Fruit fly (Drosophila melanogaster) whole organism, prepupa: Measurements from ENCODE around the gene Cby.

Source experiments
- CG10631 ChIP-seq: fragments of 200-800 bp; sonication (Bioruptor generic); optimal IDR thresholded peaks from 2 replicates; lab custom pipeline; 2016; ENCODE audit warnings: missing biosample characterization, missing genetic modification characterization
- CG11762 ChIP-seq: fragments of 200-800 bp; sonication (Bioruptor generic); optimal IDR thresholded peaks from 3 replicates; lab custom pipeline; 2016; ENCODE audit warnings: missing biosample characterization, missing genetic modification characterization; ENCODE audit not compliant: insufficient read depth
- CG11902 ChIP-seq: fragments of 200-800 bp; sonication (Bioruptor generic); optimal IDR thresholded peaks from 3 replicates; lab custom pipeline; 2016; ENCODE audit warnings: missing biosample characterization, missing genetic modification characterization
- CG1621 ChIP-seq: fragments of 200-800 bp; sonication (Bioruptor generic); optimal IDR thresholded peaks from 3 replicates; lab custom pipeline; 2018; ENCODE audit warnings: missing biosample characterization, mild to moderate bottlenecking, missing genetic modification characterization
- CG16779 ChIP-seq: fragments of 200-800 bp; sonication (Bioruptor generic); optimal IDR thresholded peaks from 3 replicates; lab custom pipeline; 2017; ENCODE audit warnings: missing biosample characterization, mild to moderate bottlenecking, missing genetic modification characterization
- CG3032 ChIP-seq: fragments of 200-800 bp; optimal IDR thresholded peaks from 2 replicates; lab custom pipeline; 2019; ENCODE audit warnings: missing biosample characterization, mild to moderate bottlenecking, missing genetic modification characterization, moderate library complexity
- CG31627 ChIP-seq: fragments of 200-800 bp; sonication (Bioruptor generic); optimal IDR thresholded peaks from 3 replicates; lab custom pipeline; 2016; ENCODE audit warnings: missing biosample characterization, missing genetic modification characterization
- CG34406 ChIP-seq: fragments of 200-800 bp; sonication (Bioruptor generic); optimal IDR thresholded peaks from 3 replicates; lab custom pipeline; 2016; ENCODE audit warnings: missing biosample characterization, missing genetic modification characterization
- CG6163 ChIP-seq: fragments of 200-800 bp; sonication (Bioruptor generic); IDR thresholded peaks from 3 replicates; pipeline ENCODE4 v1.3.6; 2022; ENCODE audit warnings: missing biosample characterization, missing genetic modification characterization
- CG6276 ChIP-seq: fragments of 200-800 bp; sonication (Bioruptor generic); optimal IDR thresholded peaks from 2 replicates; lab custom pipeline; 2017; ENCODE audit warnings: missing biosample characterization, mild to moderate bottlenecking, missing genetic modification characterization
- CG6808 ChIP-seq: fragments of 200-800 bp; sonication (Bioruptor generic); optimal IDR thresholded peaks from 3 replicates; lab custom pipeline; 2017; ENCODE audit warnings: missing biosample characterization, missing genetic modification characterization, mild to moderate bottlenecking, moderate library complexity, missing genetic modification reagents
- CG6854 ChIP-seq: fragments of 200-800 bp; sonication (Bioruptor generic); optimal IDR thresholded peaks from 2 replicates; lab custom pipeline; 2017; ENCODE audit warnings: missing biosample characterization, mild to moderate bottlenecking, missing genetic modification characterization
- CG7368 ChIP-seq: fragments of 200-800 bp; sonication (Bioruptor generic); optimal IDR thresholded peaks from 3 replicates; lab custom pipeline; 2016; ENCODE audit warnings: missing biosample characterization, missing genetic modification characterization
- CG8119 ChIP-seq: fragments of 200-800 bp; sonication (Bioruptor generic); IDR thresholded peaks from 3 replicates; pipeline ENCODE4 v1.3.6; 2022; ENCODE audit warnings: missing biosample characterization, missing genetic modification characterization
- CG8319 ChIP-seq: fragments of 200-800 bp; sonication (Bioruptor generic); optimal IDR thresholded peaks from 3 replicates; lab custom pipeline; 2016; ENCODE audit warnings: missing biosample characterization, missing genetic modification characterization
- CG8632 ChIP-seq: fragments of 200-800 bp; sonication (Bioruptor generic); optimal IDR thresholded peaks from 3 replicates; lab custom pipeline; 2016; ENCODE audit warnings: missing biosample characterization, missing genetic modification characterization
- CG9139 ChIP-seq: fragments of 200-800 bp; sonication (Bioruptor generic); optimal IDR thresholded peaks from 3 replicates; lab custom pipeline; 2017; ENCODE audit warnings: missing biosample characterization, mild to moderate bottlenecking, missing genetic modification characterization
- Eip75B ChIP-seq: fragments of 200-800 bp; sonication (Bioruptor generic); optimal IDR thresholded peaks from 3 replicates; lab custom pipeline; 2016; ENCODE audit warnings: missing biosample characterization, missing genetic modification characterization
- Eip78C ChIP-seq: fragments of 200-800 bp; sonication (Bioruptor generic); peaks from one replicate; lab custom pipeline; 2016; ENCODE audit warnings: missing biosample characterization, missing genetic modification characterization
- Eip93F ChIP-seq: fragments of 200-800 bp; sonication (Bioruptor generic); optimal IDR thresholded peaks from 2 replicates; lab custom pipeline; 2016; ENCODE audit warnings: missing biosample characterization, mild to moderate bottlenecking, missing genetic modification characterization
- Ets96B ChIP-seq: fragments of 200-800 bp; optimal IDR thresholded peaks from 2 replicates; lab custom pipeline; 2019; ENCODE audit warnings: missing biosample characterization, mild to moderate bottlenecking, missing genetic modification characterization, moderate library complexity
- Gug ChIP-seq: fragments of 200-800 bp; sonication (Bioruptor generic); IDR thresholded peaks from 2 replicates; pipeline ENCODE4 v1.3.6; 2022; ENCODE audit warnings: missing biosample characterization, missing genetic modification characterization
- Hr38 ChIP-seq: sonication (Bioruptor generic); optimal IDR thresholded peaks from 2 replicates; lab custom pipeline; 2016; ENCODE audit warnings: missing biosample characterization, missing genetic modification characterization
- Hr39 ChIP-seq: fragments of 200-800 bp; sonication (Bioruptor generic); optimal IDR thresholded peaks from 2 replicates; lab custom pipeline; 2016; ENCODE audit warnings: missing biosample characterization, missing genetic modification characterization
- Lpt ChIP-seq: fragments of 200-800 bp; sonication (Bioruptor generic); optimal IDR thresholded peaks from 3 replicates; lab custom pipeline; 2016; ENCODE audit warnings: missing biosample characterization, missing genetic modification characterization
- Met ChIP-seq: fragments of 200-800 bp; sonication (Bioruptor generic); optimal IDR thresholded peaks from 3 replicates; lab custom pipeline; 2016; ENCODE audit warnings: missing biosample characterization, missing genetic modification characterization
- OdsH ChIP-seq: fragments of 200-800 bp; sonication (Bioruptor generic); optimal IDR thresholded peaks from 3 replicates; lab custom pipeline; 2016; ENCODE audit warnings: missing biosample characterization, missing genetic modification characterization
- Sox14 ChIP-seq: fragments of 200-800 bp; sonication (Bioruptor generic); optimal IDR thresholded peaks from 3 replicates; lab custom pipeline; 2016; ENCODE audit warnings: missing biosample characterization, missing genetic modification characterization
- achi ChIP-seq: fragments of 200-800 bp; sonication (Bioruptor generic); optimal IDR thresholded peaks from 3 replicates; lab custom pipeline; 2016; ENCODE audit warnings: missing biosample characterization, missing genetic modification characterization
- acj6 ChIP-seq: fragments of 200-800 bp; sonication (Bioruptor generic); optimal IDR thresholded peaks from 3 replicates; lab custom pipeline; 2016; ENCODE audit warnings: missing biosample characterization, missing genetic modification characterization
- cyc ChIP-seq: fragments of 200-800 bp; sonication (Bioruptor generic); optimal IDR thresholded peaks from 3 replicates; lab custom pipeline; 2016; ENCODE audit warnings: missing biosample characterization, missing genetic modification characterization
- dac ChIP-seq: fragments of 200-800 bp; sonication (Bioruptor generic); optimal IDR thresholded peaks from 2 replicates; lab custom pipeline; 2017; ENCODE audit warnings: missing biosample characterization, mild to moderate bottlenecking, missing genetic modification characterization
- dsx ChIP-seq: fragments of 200-800 bp; optimal IDR thresholded peaks from 3 replicates; lab custom pipeline; 2019; ENCODE audit warnings: missing biosample characterization, mild to moderate bottlenecking, missing genetic modification characterization, moderate library complexity; ENCODE audit not compliant: poor library complexity, severe bottlenecking
- eg ChIP-seq: fragments of 200-800 bp; sonication (Bioruptor generic); IDR thresholded peaks from 3 replicates; pipeline ENCODE4 v1.3.6; 2022; ENCODE audit warnings: missing biosample characterization, missing genetic modification characterization
- esn ChIP-seq: fragments of 200-800 bp; sonication (Bioruptor generic); optimal IDR thresholded peaks from 2 replicates; lab custom pipeline; 2016; ENCODE audit warnings: missing biosample characterization, mild to moderate bottlenecking, missing genetic modification characterization, moderate library complexity
- fd59A ChIP-seq: fragments of 200-800 bp; sonication (Bioruptor generic); optimal IDR thresholded peaks from 2 replicates; lab custom pipeline; 2017; ENCODE audit warnings: missing biosample characterization, mild to moderate bottlenecking, missing genetic modification characterization, missing genetic modification reagents
- lz ChIP-seq: fragments of 200-800 bp; sonication (Bioruptor generic); optimal IDR thresholded peaks from 3 replicates; lab custom pipeline; 2016; ENCODE audit warnings: missing biosample characterization, missing genetic modification characterization
- net ChIP-seq: fragments of 200-800 bp; sonication (Bioruptor generic); optimal IDR thresholded peaks from 3 replicates; lab custom pipeline; 2016; ENCODE audit warnings: missing biosample characterization, missing genetic modification characterization
- salr ChIP-seq, 2 experiments: fragments of 200-800 bp; sonication (Bioruptor generic); optimal IDR thresholded peaks; 3 replicates each; lab custom pipeline; 2016 to 2018; ENCODE audit warnings: missing biosample characterization in 2 of 2, missing genetic modification characterization in 2 of 2, mild to moderate bottlenecking in 1 of 2
- ss ChIP-seq, 2 experiments: fragments of 200-800 bp; sonication (Bioruptor generic); optimal IDR thresholded peaks; 2 replicates in 1 of 2; 3 replicates in 1 of 2; lab custom pipeline; 2017 to 2018; ENCODE audit warnings: mild to moderate bottlenecking in 2 of 2, missing biosample characterization in 2 of 2, missing genetic modification characterization in 2 of 2, moderate library complexity in 1 of 2
- svp ChIP-seq: fragments of 200-800 bp; sonication (Bioruptor generic); peaks from one replicate; lab custom pipeline; 2016; ENCODE audit warnings: missing biosample characterization, missing genetic modification characterization
- vri ChIP-seq: fragments of 200-800 bp; sonication (Bioruptor generic); optimal IDR thresholded peaks from 3 replicates; lab custom pipeline; 2016; ENCODE audit warnings: missing biosample characterization, mild to moderate bottlenecking, missing genetic modification characterization

Cby gene

dm6 chr3R:21888696-21889602, 21.1 kb downstream of the Cby start, which contains the start of gene CG43844 (continued):
- no peak for TF ChIP-seq dac (GFP tag; lab: Kevin White, UChicago)
- peak; percentile 23 for TF ChIP-seq Met
- TF ChIP-seq CG8119 (GFP tag; lab: Robert Waterston, UW) = no peak
- TF ChIP-seq CG34406 = peak; percentile 9
- TF ChIP-seq Ets96B (tag; lab: Kevin White, UChicago) = no peak
- peak; percentile 0 for TF ChIP-seq OdsH (GFP tag; lab: Kevin White, UChicago)
- TF ChIP-seq Eip93F (GFP tag; lab: Kevin White, UChicago) = no peak
- TF ChIP-seq esn = peak; percentile 21
- peak; percentile 10 for TF ChIP-seq vri (GFP tag; lab: Kevin White, UChicago)

dm6 chr3R:21889945-21890344, 22.1 kb downstream of the Cby start:
- peak; percentile 96 for TF ChIP-seq vri (GFP tag; lab: Kevin White, UChicago)
- peak; percentile 84 for TF ChIP-seq svp (GFP tag; lab: Kevin White, UChicago)
- peak; percentile 19 for TF ChIP-seq Sox14 (GFP tag; lab: Kevin White, UChicago)
- TF ChIP-seq CG6276 = no peak
- TF ChIP-seq Eip93F (GFP tag; lab: Kevin White, UChicago) = peak; percentile 83
- TF ChIP-seq CG6163 = 0 out of 3 replicates have a peak, but pooled peaks have one; percentile 6
- no peak for TF ChIP-seq fd59A (GFP tag; lab: Kevin White, UChicago)
- peak; percentile 23 for TF ChIP-seq CG9139
- TF ChIP-seq acj6 (GFP tag; lab: Kevin White, UChicago) = no peak
- no peak for TF ChIP-seq salr (GFP tag; optimal IDR thresholded peaks at IDR 0.05; lab: Kevin White, UChicago)

DNA sequence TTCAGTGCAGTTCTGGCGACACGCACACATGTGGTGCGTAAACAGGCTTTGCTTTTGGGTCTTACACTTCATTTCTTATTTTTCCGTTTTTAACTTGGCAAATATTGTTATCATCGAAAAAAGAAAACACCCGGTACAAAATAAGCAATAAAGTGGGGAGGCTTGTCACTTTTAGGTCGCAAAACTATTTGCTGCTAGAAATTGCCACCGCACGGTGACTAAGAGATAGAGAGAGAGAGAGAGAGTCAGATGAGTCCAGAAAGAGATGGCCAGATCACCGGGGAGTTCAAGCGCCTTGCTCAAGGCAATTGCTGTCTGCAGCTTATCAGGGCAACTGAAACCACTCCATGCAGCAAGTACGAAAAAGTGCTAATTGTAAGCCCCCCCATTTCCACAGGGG, 22.9 kb downstream of the Cby start:
- TF ChIP-seq CG6276 (peak; percentile 18), eg (peak; percentile 50; the same call in 1 of the 3 replicates), CG6163 (peak; percentile 17; the same call in 1 of the 3 replicates), Hr38 (GFP tag; lab: Kevin White, UChicago) (no peak), CG6808 (GFP tag; lab: Kevin White, UChicago) (peak; percentile 8), fd59A (GFP tag; lab: Kevin White, UChicago) (no peak), esn (peak; percentile 13), dsx (GFP tag; lab: Kevin White, UChicago) (no peak), svp (GFP tag; lab: Kevin White, UChicago) (peak; percentile 74), cyc (GFP tag; lab: Kevin White, UChicago) (no peak), CG16779 (tag; lab: Kevin White, UChicago) (peak; percentile 1)

- TF ChIP-seq CG6163 (peak; percentile 56; the same call in 2 of the 3 replicates), CG6808 (GFP tag; lab: Kevin White, UChicago) (peak; percentile 17), net (no peak), CG31627 (GFP tag; lab: Kevin White, UChicago) (no peak), CG8319 (GFP tag; lab: Kevin White, UChicago) (no peak), achi (no peak), salr (GFP tag; optimal IDR thresholded peaks at IDR 0.05; lab: Kevin White, UChicago) (no peak), CG6854 (GFP tag; lab: Kevin White, UChicago) (no peak), eg (peak; percentile 25; the same call in 2 of the 3 replicates), CG1621 (peak; percentile 21), dsx (GFP tag; lab: Kevin White, UChicago) (peak; percentile 17), CG8119 (GFP tag; lab: Robert Waterston, UW) (no peak), CG10631 (no peak), vri (GFP tag; lab: Kevin White, UChicago) (no peak), fd59A (GFP tag; lab: Kevin White, UChicago) (no peak), Hr39 (GFP tag; lab: Kevin White, UChicago) (no peak), Gug (GFP tag; lab: Robert Waterston, UW) (no peak), Lpt (GFP tag; lab: Kevin White, UChicago) (no peak), Met (no peak), CG34406 (no peak), CG3032 (tag; lab: Kevin White, UChicago) (no peak), Eip75B (GFP tag; lab: Kevin White, UChicago) (no peak), CG8632 (GFP tag; lab: Kevin White, UChicago) (no peak), lz (no peak), CG11762 (GFP tag; lab: Kevin White, UChicago) (no peak), Eip78C (GFP tag; lab: Kevin White, UChicago) (peak; percentile 55), CG7368 (no peak), CG11902 (GFP tag; lab: Kevin White, UChicago) (no peak), Eip93F (GFP tag; lab: Kevin White, UChicago) (no peak), ss (GFP tag; optimal IDR thresholded peaks at IDR 0.05; lab: Kevin White, UChicago) (peak in 1 of 2 experiments; percentile 53)
These were observed 24.6 kb downstream of the Cby start for dm6 chr3R:21892450-21892849.
